Worm (Caenorhabditis elegans): Measurements from ENCODE around the gene pnp-1.

DNA sequence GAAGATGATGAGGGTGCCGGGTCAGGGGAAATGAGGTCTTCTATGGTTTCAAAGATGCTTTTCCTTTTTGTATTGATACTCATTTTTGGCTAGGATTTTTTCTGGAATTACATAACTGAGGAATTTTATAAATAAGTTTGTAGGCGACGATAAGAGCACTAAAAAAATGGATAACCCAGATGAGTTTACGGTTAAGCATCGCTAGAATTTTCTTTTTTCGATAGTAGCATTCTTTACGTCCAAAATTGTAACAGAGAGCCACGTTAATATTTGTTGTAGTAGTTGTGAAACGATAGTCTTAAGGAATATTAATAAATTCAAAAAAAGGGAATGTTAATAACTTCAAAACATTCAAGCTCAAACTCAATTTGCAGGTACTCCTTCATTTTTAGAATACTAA, 15.5 kb upstream of the pnp-1 start, which contains the start of gene snai-1:
- no peak for TF ChIP-seq him-1 (tag; optimal IDR thresholded peaks at IDR 0.05)
- no peak for TF ChIP-seq dao-5 (tag; optimal IDR thresholded peaks at IDR 0.05)
- TF ChIP-seq W03F9.2 (tag; optimal IDR thresholded peaks at IDR 0.05), result no peak
